Worm (Caenorhabditis elegans): Measurements from ENCODE around the gene srd-25.

The srd-25 gene

DNA sequence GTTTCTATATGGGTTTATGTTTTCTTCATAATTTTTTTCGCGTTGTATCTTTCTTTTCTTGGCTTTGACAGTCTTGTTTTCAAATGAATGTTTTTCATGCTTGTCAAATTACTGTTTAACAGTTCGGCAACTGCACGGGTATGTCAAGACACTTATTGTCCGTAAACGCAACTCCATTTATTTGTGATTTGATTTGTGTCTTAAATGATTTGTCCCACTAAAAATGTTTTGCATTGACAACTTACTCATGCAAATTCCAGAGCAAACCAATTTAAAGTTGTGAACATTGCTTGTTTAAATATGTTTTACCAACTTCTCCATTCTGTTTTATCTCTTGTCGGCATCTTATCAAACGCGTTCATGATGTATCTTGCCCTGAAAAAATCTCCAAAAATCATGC lies at the start of gene srd-25:
TSS of gene srd-25 (plus strand) at position 301 of the 400 bp plus-strand sequence.
- TF ChIP-seq him-1 (tag; optimal IDR thresholded peaks at IDR 0.05), result no peak
- TF ChIP-seq W03F9.2 (tag; optimal IDR thresholded peaks at IDR 0.05), result no peak
- TF ChIP-seq dao-5 (tag; optimal IDR thresholded peaks at IDR 0.05), result no peak

DNA sequence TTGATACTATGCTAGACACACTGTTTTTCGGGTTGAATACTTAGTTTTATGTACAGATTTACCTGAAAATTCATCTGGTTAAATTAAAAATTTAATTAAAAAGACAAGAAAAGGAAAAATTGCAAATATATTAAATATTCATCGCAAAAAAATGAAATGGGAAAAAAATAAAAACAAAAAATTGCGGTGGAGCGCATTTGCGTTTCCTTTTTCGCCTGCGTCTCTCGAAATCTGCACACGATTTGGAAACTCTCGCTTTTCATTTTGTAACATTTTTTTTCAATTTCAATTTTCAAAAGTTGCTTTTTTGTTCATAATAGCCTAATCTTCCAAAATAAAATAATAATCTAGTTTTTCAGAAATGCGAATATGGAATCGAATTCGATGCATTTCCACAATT lies 44.2 kb upstream of the srd-25 start, which contains the start of the genes F19F10.11 and C50E3.5:
TSS of gene F19F10.11 (minus strand) at position 68 of the 400 bp plus-strand sequence.
TSS of gene C50E3.5 (plus strand) at position 360 of the 400 bp plus-strand sequence.
- TF ChIP-seq W03F9.2 (tag; optimal IDR thresholded peaks at IDR 0.05) (peak; percentile 64), him-1 (tag; optimal IDR thresholded peaks at IDR 0.05) (no peak)

DNA sequence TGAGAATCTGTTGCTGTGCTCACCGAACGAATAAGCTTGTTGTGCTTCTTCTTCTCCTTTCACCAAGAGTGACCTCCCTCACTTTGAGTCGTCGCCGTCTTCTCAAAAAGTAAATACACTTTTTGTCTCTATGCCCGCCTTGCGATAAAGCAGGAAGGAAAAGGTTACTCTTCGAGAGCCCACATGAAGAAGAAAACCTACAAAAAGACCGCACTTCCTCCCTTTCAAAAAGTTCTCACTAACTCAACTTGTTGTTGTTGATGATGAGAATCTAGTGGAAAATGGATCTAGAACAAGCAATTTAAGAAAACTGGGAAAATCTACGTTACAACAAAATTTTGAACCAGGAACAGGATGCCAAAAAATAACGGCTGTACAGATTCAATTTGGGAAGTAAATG lies 41.4 kb upstream of the srd-25 start, which contains the start of gene C50E3.6:
TSS of gene C50E3.6 (minus strand) at position 101 of the 400 bp plus-strand sequence.
- no peak for TF ChIP-seq W03F9.2 (tag; optimal IDR thresholded peaks at IDR 0.05)
- no peak for TF ChIP-seq dao-5 (tag; optimal IDR thresholded peaks at IDR 0.05)
- TF ChIP-seq him-1 (tag; optimal IDR thresholded peaks at IDR 0.05), result no peak

DNA sequence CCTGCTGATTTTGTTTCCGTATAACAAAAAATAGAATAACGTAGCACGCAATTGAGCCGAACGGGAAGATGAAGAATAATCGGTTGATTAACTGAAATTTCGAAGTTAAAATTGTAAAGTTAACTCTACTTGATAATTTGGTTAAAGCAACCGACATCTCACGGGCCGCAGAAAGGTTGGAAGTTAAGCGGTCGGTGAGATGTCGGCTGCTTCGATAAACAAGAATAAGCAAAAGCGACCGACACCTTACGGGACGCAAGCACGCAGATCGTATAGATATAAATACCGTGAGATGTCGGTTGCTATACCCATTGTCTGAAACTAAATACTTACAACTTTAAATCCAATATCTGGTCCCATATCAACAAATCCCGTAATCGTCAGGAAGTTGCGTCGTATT lies 36.7 kb upstream of the srd-25 start:
- TF ChIP-seq W03F9.2 (tag; optimal IDR thresholded peaks at IDR 0.05) (no peak), him-1 (tag; optimal IDR thresholded peaks at IDR 0.05) (no peak)

DNA sequence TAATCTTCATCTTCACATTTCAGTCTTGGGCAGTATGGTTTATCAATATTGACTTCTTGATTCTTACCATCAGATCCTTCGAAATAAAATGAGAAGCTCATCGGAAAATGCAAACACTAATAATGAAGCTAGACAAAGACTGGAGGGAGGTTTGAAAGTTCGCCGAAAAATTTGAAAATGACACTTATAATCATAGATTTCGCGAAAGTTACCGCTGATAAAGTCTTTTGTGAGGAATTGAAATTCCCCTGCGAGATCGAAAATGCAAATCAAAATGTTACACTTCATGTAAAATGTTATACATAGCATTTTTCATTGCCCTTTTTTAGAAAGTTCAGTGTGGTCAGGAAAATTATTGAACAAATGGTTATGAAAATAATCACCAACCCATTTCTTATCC lies 33.6 kb upstream of the srd-25 start, which contains the start of gene C50E3.7:
TSS of gene C50E3.7 (minus strand) at position 101 of the 400 bp plus-strand sequence.
- TF ChIP-seq dao-5 (tag; optimal IDR thresholded peaks at IDR 0.05) (no peak), W03F9.2 (tag; optimal IDR thresholded peaks at IDR 0.05) (no peak), him-1 (tag; optimal IDR thresholded peaks at IDR 0.05) (no peak)

DNA sequence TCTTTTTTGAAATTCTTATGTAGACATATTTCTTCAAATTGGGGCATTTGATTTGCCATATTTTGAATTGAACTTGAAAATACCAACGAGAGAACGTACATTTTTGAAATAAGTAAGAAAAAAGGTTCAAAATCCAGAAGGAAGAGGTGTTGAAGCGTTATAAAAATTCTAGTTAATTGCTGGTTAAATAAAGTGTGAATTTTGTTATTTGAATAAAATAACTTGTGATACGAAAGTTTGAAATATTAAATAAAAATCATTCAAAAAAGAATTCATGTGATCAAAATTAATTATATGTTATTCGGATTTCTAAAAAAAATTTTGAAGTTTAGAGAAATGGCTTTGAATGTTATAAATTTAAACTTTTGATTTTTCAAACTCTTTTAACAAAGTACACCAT lies 31.7 kb upstream of the srd-25 start, which contains the start of gene C50E3.9:
TSS of gene C50E3.9 (minus strand) at position 101 of the 400 bp plus-strand sequence.
- TF ChIP-seq him-1 (tag; optimal IDR thresholded peaks at IDR 0.05) (no peak), dao-5 (tag; optimal IDR thresholded peaks at IDR 0.05) (no peak), W03F9.2 (tag; optimal IDR thresholded peaks at IDR 0.05) (no peak)

DNA sequence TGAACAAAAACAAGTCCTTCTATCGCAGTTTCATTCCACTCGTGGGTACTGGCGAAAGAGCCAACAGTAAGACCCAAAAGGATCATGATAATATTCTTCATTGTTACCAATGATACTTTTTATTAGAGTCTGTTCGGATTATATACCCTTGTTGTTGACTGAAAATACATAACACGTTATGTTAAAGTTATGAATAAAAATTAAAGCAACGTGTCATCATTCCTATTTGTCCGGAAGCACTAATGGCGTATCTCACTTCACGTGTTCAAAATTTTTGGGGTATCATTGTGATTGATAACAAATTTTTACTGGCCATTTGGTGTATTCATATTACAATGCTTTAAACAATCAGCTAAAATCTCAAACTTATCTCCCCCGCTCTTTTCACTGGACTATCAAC lies 30.4 kb upstream of the srd-25 start, which contains the start of gene scl-26:
TSS of gene scl-26 (minus strand) at position 101 of the 400 bp plus-strand sequence.
- TF ChIP-seq dao-5 (tag; optimal IDR thresholded peaks at IDR 0.05) (no peak), W03F9.2 (tag; optimal IDR thresholded peaks at IDR 0.05) (no peak), him-1 (tag; optimal IDR thresholded peaks at IDR 0.05) (no peak)

DNA sequence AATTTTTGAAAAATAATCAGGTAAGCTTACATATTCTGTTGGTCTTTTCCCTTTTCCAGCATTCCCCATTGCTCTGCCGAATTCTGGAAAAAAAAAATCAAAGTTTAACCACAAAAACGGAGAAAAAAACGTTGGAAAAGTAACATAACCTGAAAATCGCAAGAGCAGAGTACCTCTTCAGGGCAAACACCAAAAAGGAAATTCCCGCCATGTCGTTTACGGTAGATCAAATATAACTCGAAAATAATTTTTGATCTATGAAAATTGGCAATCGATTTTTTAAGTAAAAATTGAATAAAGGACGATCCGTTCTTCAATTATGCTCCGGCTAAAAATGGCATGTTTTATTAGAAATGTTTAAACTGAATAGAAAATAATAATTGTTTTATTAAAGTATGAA lies 28.4 kb upstream of the srd-25 start, which contains the start of gene C50E3.11:
TSS of gene C50E3.11 (minus strand) at position 83 of the 400 bp plus-strand sequence.
- TF ChIP-seq W03F9.2 (tag; optimal IDR thresholded peaks at IDR 0.05), result no peak
- TF ChIP-seq him-1 (tag; optimal IDR thresholded peaks at IDR 0.05), result no peak
- no peak for TF ChIP-seq dao-5 (tag; optimal IDR thresholded peaks at IDR 0.05)

DNA sequence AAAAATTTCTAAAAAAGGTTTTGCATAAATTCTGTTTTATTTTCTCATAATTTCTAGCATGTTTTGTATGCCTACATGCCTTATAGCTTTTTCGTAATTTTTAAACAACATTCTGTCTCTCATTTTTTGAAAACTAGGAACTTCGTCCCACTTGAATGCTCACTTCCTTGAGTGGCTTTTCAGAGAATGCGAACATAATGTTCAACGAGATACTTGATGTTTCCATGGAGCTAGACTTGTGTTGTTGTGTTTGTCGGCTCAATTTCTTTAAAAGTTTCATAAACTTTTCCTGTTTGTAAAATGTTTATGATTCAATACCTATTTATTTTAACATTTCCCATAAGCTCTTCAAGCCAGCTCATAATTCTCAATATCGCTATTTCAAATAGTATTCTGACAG lies 27.0 kb upstream of the srd-25 start, which contains the start of gene clec-213:
TSS of gene clec-213 (plus strand) at position 301 of the 400 bp plus-strand sequence.
- no peak for TF ChIP-seq him-1 (tag; optimal IDR thresholded peaks at IDR 0.05)
- TF ChIP-seq dao-5 (tag; optimal IDR thresholded peaks at IDR 0.05), result no peak

DNA sequence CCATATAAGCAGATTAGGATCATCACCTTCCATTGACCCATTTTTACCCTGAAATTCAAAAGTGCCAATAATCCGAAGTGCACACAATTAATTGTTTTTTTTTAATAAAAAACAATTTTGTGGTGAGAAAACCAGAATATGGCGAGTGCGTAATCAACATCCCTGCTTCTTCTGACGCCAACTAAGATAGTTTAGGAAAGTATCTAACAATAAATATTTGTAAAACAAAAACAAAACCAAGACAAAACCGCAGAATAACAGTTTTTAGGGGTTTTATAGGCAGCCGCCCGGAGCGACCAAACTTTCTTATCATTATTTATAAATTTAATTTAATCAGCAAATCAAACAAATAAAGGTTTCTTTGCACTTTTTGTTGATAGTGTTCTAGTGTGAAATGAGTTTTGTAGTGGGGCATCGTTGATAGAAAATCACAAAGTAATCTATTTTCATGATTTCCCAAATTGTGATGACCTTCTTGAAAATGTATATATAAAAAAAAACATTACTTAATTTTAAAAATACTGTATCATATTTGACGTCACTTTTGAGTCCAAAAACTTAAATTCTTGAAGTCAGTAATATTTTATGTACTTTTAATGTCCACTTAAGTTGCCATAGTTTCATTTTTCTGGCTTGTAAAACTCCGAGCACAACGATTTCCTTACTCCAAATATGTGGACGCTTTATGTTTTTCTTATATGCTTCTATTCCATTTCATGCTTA lies 22.0 kb upstream of the srd-25 start, which contains the start of the genes folt-3 and clec-214:
TSS of gene folt-3 (minus strand) at position 51 of the 723 bp plus-strand sequence.
TSS of gene clec-214 (plus strand) at position 673 of the 723 bp plus-strand sequence.
- TF ChIP-seq dao-5 (tag; optimal IDR thresholded peaks at IDR 0.05), result no peak
- TF ChIP-seq W03F9.2 (tag; optimal IDR thresholded peaks at IDR 0.05), result no peak
- no peak for TF ChIP-seq him-1 (tag; optimal IDR thresholded peaks at IDR 0.05)

DNA sequence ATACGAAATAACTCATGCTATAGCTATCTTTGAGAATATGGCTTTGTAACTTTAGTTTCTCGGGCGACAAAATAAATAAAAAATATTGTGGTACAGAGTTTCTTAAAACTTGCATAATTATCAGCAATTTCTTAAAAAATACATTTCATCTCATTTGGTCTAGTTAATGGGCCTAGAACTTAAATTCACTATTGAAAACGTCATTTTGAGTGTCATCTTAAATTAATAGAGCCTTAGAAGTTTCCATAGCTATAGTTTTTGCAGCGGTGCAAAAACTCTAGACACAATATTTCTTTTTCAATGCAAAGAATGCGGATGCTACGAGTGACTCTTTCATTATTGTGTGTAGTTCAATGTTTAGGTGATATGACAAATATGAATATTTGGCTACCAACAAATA lies 19.8 kb upstream of the srd-25 start, which contains the start of gene clec-215:
TSS of gene clec-215 (plus strand) at position 301 of the 400 bp plus-strand sequence.
- TF ChIP-seq him-1 (tag; optimal IDR thresholded peaks at IDR 0.05), result no peak
- no peak for TF ChIP-seq dao-5 (tag; optimal IDR thresholded peaks at IDR 0.05)
- TF ChIP-seq W03F9.2 (tag; optimal IDR thresholded peaks at IDR 0.05), result no peak

DNA sequence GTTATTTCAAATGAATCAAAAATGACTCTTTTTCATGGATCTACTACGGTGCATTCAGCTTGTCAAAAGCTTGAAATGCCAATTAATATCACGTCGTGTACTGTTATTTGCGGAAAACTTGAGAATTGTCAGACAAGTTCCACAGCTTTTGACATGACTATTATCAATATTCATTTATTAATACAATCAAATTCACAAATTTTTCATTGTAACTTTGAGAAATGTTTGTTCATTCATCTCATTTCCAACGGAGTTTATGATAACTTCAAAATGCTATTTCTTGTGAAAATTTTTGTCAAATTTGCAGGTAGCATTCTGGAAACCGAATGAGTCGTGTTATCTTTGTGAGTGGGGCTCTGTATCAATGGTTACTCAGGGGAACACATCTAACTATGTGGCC lies 13.7 kb upstream of the srd-25 start, which contains the start of gene C50E3.15:
TSS of gene C50E3.15 (plus strand) at position 301 of the 400 bp plus-strand sequence.
- no peak for TF ChIP-seq dao-5 (tag; optimal IDR thresholded peaks at IDR 0.05)
- TF ChIP-seq W03F9.2 (tag; optimal IDR thresholded peaks at IDR 0.05), result no peak
- no peak for TF ChIP-seq him-1 (tag; optimal IDR thresholded peaks at IDR 0.05)

DNA sequence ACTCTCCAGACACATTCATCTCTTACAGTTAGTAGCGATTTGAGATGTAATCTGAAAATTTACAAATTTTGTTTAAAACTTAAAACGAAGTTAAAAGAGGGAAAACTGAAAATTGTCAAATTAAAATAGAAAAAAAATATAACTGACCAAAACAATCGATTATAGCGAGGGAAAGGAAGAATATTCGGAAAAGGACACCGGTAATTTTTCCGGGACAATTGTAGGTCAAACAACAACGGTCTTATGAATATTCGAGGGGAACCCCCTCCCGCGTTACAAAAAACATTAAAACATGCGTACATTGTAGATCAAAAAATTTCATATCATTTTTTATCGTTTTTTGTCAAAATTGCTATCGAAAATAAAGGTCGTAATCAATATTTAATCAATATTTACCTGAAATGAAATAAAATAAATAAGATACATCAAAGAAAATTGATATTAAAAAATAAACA lies 9.8 kb upstream of the srd-25 start, which contains the start of gene C50E3.12:
TSS of gene C50E3.12 (minus strand) at position 51 of the 455 bp plus-strand sequence.
- TF ChIP-seq dao-5 (tag; optimal IDR thresholded peaks at IDR 0.05) (no peak), W03F9.2 (tag; optimal IDR thresholded peaks at IDR 0.05) (no peak)

DNA sequence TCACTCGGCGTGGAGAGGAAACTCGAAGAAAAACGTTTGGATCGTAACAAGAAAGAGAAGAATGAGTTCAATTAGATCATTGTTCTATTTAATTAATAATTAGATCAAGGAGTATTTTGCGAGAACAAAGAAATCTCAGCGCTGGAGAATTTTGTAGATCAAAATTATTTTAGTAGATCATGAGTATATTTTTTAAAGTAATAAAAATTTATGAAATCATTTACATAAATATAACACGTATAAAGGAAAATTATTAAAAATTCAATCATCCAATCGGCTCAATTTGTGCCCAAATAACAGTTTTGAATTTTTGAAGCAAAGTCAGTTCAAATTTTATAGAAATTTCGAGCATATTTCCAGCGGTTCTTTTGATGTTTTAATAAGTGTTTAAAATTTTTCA lies 7.7 kb upstream of the srd-25 start, which contains the start of gene C50E3.13:
TSS of gene C50E3.13 (minus strand) at position 101 of the 400 bp plus-strand sequence.
- no peak for TF ChIP-seq dao-5 (tag; optimal IDR thresholded peaks at IDR 0.05)
- no peak for TF ChIP-seq him-1 (tag; optimal IDR thresholded peaks at IDR 0.05)
- no peak for TF ChIP-seq W03F9.2 (tag; optimal IDR thresholded peaks at IDR 0.05)

Data from whole organism, L4/young adult.